Fruit fly (Drosophila melanogaster): ENCODE results near the gene CG7488.

Gene CG7488

DNA sequence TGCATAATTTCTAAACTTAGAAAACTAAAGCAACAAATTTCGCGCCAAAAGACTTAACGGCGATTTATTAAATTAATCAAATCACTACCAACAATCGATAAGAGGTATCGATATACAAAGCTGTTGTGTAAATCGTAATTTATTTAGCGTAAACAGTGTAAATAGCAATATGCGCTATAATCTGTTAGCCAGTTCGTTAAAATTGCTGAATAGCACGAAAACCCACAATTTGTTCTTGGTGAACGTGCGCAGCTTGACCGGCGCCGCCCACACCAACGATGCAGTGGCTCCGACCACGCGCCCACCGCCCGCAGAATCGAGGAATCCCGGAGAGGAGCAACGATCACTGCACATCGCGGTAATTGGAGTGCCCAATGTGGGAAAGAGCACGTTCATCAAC, at the start of gene CG7488:
Gene CG7488 (plus strand): TSS at position 99 of the 400 bp plus-strand sequence.
- TF ChIP-seq vri (GFP tag; optimal IDR thresholded peaks at IDR 0.05) (no peak), CG8319 (GFP tag; optimal IDR thresholded peaks at IDR 0.05) (no peak), Ets96B (tag; optimal IDR thresholded peaks at IDR 0.05) (no peak), CG11902 (GFP tag; optimal IDR thresholded peaks at IDR 0.05) (no peak), CG16779 (tag; optimal IDR thresholded peaks at IDR 0.05) (no peak), CG9139 (GFP tag; optimal IDR thresholded peaks at IDR 0.05) (no peak), CG3032 (tag; optimal IDR thresholded peaks at IDR 0.05) (no peak), Smox (GFP tag; optimal IDR thresholded peaks at IDR 0.05) (no peak), CG8119 (GFP tag; IDR thresholded peaks at IDR 0.05) (no peak)

DNA sequence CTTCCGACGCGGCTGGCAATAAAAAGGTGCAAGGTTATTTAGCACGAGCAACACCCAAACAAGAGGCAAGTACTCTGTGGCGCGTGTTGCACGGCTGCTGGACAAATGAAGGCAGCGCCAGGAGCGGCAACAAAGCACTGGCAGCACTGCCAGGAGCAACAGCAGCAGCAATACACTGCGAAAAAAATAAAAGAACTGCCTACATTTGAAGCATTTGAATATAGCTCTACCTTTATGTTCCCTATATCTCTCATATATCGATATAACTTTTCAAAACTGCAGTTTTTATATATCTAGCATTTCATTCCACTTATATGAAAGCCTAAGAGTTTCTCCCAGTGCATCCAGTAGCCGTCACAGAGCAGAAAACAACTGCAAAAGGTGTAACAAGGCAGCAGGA, 38.0 kb upstream of the CG7488 start:
- TF ChIP-seq eg (GFP tag; IDR thresholded peaks at IDR 0.05) (no peak), CG11902 (GFP tag; optimal IDR thresholded peaks at IDR 0.05) (no peak), CG3919 (GFP tag; optimal IDR thresholded peaks at IDR 0.05) (peak; percentile 30), CG6276 (GFP tag; optimal IDR thresholded peaks at IDR 0.05) (no peak), CG8632 (GFP tag; optimal IDR thresholded peaks at IDR 0.05) (no peak), CG1621 (tag; optimal IDR thresholded peaks at IDR 0.05) (no peak), CG15336 (GFP tag; IDR thresholded peaks at IDR 0.05) (no peak), ss (GFP tag; optimal IDR thresholded peaks at IDR 0.05) (no peak), Sox14 (GFP tag; optimal IDR thresholded peaks at IDR 0.05) (peak; percentile 15), Met (GFP tag; optimal IDR thresholded peaks at IDR 0.05) (peak; percentile 16), Ets21C (GFP tag; optimal IDR thresholded peaks at IDR 0.05) (peak; percentile 6), CG11294 (GFP tag; IDR thresholded peaks at IDR 0.05) (no peak), fd59A (GFP tag; optimal IDR thresholded peaks at IDR 0.05) (peak; percentile 10), CG10669 (GFP tag; optimal IDR thresholded peaks at IDR 0.05) (no peak), CG7368 (GFP tag; optimal IDR thresholded peaks at IDR 0.05) (no peak), Hr38 (GFP tag; optimal IDR thresholded peaks at IDR 0.05) (no peak), Smox (GFP tag; optimal IDR thresholded peaks at IDR 0.05) (no peak), Eip93F (GFP tag; optimal IDR thresholded peaks at IDR 0.05) (no peak), Hr4 (GFP tag; optimal IDR thresholded peaks at IDR 0.05) (peak; percentile 24), svp (GFP tag) (peak; percentile 54), net (GFP tag; optimal IDR thresholded peaks at IDR 0.05) (no peak), CG32006 (GFP tag; optimal IDR thresholded peaks at IDR 0.05) (peak; percentile 27), Sox15 (GFP tag; optimal IDR thresholded peaks at IDR 0.05) (no peak), CG8119 (GFP tag; IDR thresholded peaks at IDR 0.05) (0 out of 3 replicates have a peak, but pooled peaks have one; percentile 34), Lpt (GFP tag; optimal IDR thresholded peaks at IDR 0.05) (no peak), achi (GFP tag; optimal IDR thresholded peaks at IDR 0.05) (peak; percentile 2), CG4318 (GFP tag; optimal IDR thresholded peaks at IDR 0.05) (no peak), dsx (GFP tag; optimal IDR thresholded peaks at IDR 0.05; ENCODE audit: poor library complexity, severe bottlenecking) (peak; percentile 23), Gug (GFP tag; IDR thresholded peaks at IDR 0.05) (no peak), CG11762 (GFP tag; optimal IDR thresholded peaks at IDR 0.05; ENCODE audit: insufficient read depth) (no peak), dac (GFP tag; optimal IDR thresholded peaks at IDR 0.05) (no peak), Eip75B (GFP tag; optimal IDR thresholded peaks at IDR 0.05) (peak; percentile 19), CG9139 (GFP tag; optimal IDR thresholded peaks at IDR 0.05) (no peak), esn (GFP tag; optimal IDR thresholded peaks at IDR 0.05) (peak; percentile 35), spab (GFP tag; optimal IDR thresholded peaks at IDR 0.05) (peak; percentile 36), Sox102F (GFP tag; optimal IDR thresholded peaks at IDR 0.05) (no peak), lz (GFP tag; optimal IDR thresholded peaks at IDR 0.05) (peak; percentile 29), CG6163 (GFP tag; IDR thresholded peaks at IDR 0.05) (peak; percentile 66; the same call in 2 of the 3 replicates), fd85E (GFP tag; optimal IDR thresholded peaks at IDR 0.05) (no peak), Blimp-1 (GFP tag; optimal IDR thresholded peaks at IDR 0.05) (no peak), OdsH (GFP tag; optimal IDR thresholded peaks at IDR 0.05) (peak; percentile 33), CG34406 (GFP tag; optimal IDR thresholded peaks at IDR 0.05) (no peak), CG31627 (GFP tag; optimal IDR thresholded peaks at IDR 0.05) (peak; percentile 33), CG6854 (GFP tag; optimal IDR thresholded peaks at IDR 0.05) (no peak), pdm3 (GFP tag; optimal IDR thresholded peaks at IDR 0.05) (peak; percentile 1), Eip78C (GFP tag) (peak; percentile 66)

Measured in whole organism, prepupa.